Worm (Caenorhabditis elegans): ENCODE results near the gene nspc-18.

Gene nspc-18

DNA sequence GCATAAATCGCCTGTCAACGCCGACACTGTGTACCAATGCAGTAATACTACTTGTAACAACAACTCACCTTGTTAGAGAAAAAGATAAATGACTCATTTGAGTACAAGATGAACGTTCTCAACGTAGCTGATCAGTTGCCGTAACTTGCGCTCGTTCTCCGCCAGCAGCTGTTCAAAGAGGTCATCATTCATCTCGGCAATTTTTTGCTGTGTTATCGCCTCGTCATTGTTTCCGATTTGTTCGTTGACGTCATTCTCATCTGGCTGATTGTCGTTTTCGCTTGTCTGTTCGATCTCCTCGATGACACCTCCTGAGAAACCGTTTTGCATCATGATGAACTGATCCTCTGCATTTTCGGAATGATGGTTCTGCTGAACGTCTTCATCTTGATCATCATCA, 24.2 kb downstream of the nspc-18 start:
- TF ChIP-seq nhr-2 (tag; optimal IDR thresholded peaks at IDR 0.05) (peak; percentile 46), elt-1 (tag; optimal IDR thresholded peaks at IDR 0.05; ENCODE audit: borderline replicate concordance, insufficient read depth) (no peak), cnd-1 (tag; optimal IDR thresholded peaks at IDR 0.05) (no peak), unc-120 (tag; optimal IDR thresholded peaks at IDR 0.05; ENCODE audit: poor library complexity, severe bottlenecking) (no peak), ham-2 (GFP tag; optimal IDR thresholded peaks at IDR 0.05) (no peak), ceh-39 (tag; optimal IDR thresholded peaks at IDR 0.05) (no peak), mep-1 (tag; optimal IDR thresholded peaks at IDR 0.05) (no peak), unc-62 (GFP tag; optimal IDR thresholded peaks at IDR 0.05) (peak; percentile 90), sptf-1 (tag; optimal IDR thresholded peaks at IDR 0.05) (no peak), bed-3 (GFP tag; optimal IDR thresholded peaks at IDR 0.05) (no peak), ztf-11 (tag; optimal IDR thresholded peaks at IDR 0.05) (no peak), ceh-43 (GFP tag; optimal IDR thresholded peaks at IDR 0.05) (no peak), nhr-28 (tag; optimal IDR thresholded peaks at IDR 0.05) (no peak), mls-2 (tag; optimal IDR thresholded peaks at IDR 0.05) (no peak), zip-8 (tag; optimal IDR thresholded peaks at IDR 0.05) (no peak), drap-1 (GFP tag; optimal IDR thresholded peaks at IDR 0.05) (no peak), hlh-1 (tag; optimal IDR thresholded peaks at IDR 0.05) (peak; percentile 96), mab-5 (tag; optimal IDR thresholded peaks at IDR 0.05) (no peak), sem-2 (GFP tag; optimal IDR thresholded peaks at IDR 0.05) (no peak), lin-13 (tag; optimal IDR thresholded peaks at IDR 0.05) (peak; percentile 17), lin-32 (GFP tag; optimal IDR thresholded peaks at IDR 0.05) (no peak), tbx-8 (GFP tag; optimal IDR thresholded peaks at IDR 0.05) (no peak), flh-1 (GFP tag; optimal IDR thresholded peaks at IDR 0.05) (no peak), elt-3 (tag; optimal IDR thresholded peaks at IDR 0.05) (no peak), ceh-83 (GFP tag; optimal IDR thresholded peaks at IDR 0.05) (no peak), lsy-2 (tag; optimal IDR thresholded peaks at IDR 0.05) (no peak), nhr-12 (tag; optimal IDR thresholded peaks at IDR 0.05) (no peak), blmp-1 (tag; optimal IDR thresholded peaks at IDR 0.05) (no peak), pha-4 (tag; optimal IDR thresholded peaks at IDR 0.05) (no peak), unc-39 (tag; optimal IDR thresholded peaks at IDR 0.05) (no peak), M03D4.4 (tag; optimal IDR thresholded peaks at IDR 0.05) (no peak), nhr-237 (tag; optimal IDR thresholded peaks at IDR 0.05) (no peak), nhr-76 (tag; optimal IDR thresholded peaks at IDR 0.05) (no peak), ces-1 (GFP tag; optimal IDR thresholded peaks at IDR 0.05) (no peak), snpc-4 (tag; optimal IDR thresholded peaks at IDR 0.05) (no peak)

- TF ChIP-seq lin-32 (GFP tag; optimal IDR thresholded peaks at IDR 0.05): no peak
- peak; percentile 48 for TF ChIP-seq unc-62 (GFP tag; optimal IDR thresholded peaks at IDR 0.05)
Observed at ce11 chrX:14502116-14502587, 25.3 kb downstream of the nspc-18 start.

- TF ChIP-seq nhr-28 (tag; optimal IDR thresholded peaks at IDR 0.05) (no peak), cnd-1 (tag; optimal IDR thresholded peaks at IDR 0.05) (no peak), lsy-2 (tag; optimal IDR thresholded peaks at IDR 0.05) (no peak), ceh-83 (GFP tag; optimal IDR thresholded peaks at IDR 0.05) (no peak), unc-120 (tag; optimal IDR thresholded peaks at IDR 0.05; ENCODE audit: poor library complexity, severe bottlenecking) (no peak)
Observed at ce11 chrX:14500422-14501058, 26.9 kb downstream of the nspc-18 start.

ce11 chrX:14499830-14500409, 27.5 kb downstream of the nspc-18 start:
- no peak for TF ChIP-seq pha-4 (tag; optimal IDR thresholded peaks at IDR 0.05)
- TF ChIP-seq mab-5 (tag; optimal IDR thresholded peaks at IDR 0.05): no peak
- TF ChIP-seq sem-2 (GFP tag; optimal IDR thresholded peaks at IDR 0.05): no peak
- no peak for TF ChIP-seq drap-1 (GFP tag; optimal IDR thresholded peaks at IDR 0.05)
- TF ChIP-seq lin-32 (GFP tag; optimal IDR thresholded peaks at IDR 0.05): no peak
- no peak for TF ChIP-seq elt-1 (tag; optimal IDR thresholded peaks at IDR 0.05; ENCODE audit: borderline replicate concordance, insufficient read depth)
- TF ChIP-seq lin-13 (tag; optimal IDR thresholded peaks at IDR 0.05): no peak
- no peak for TF ChIP-seq mls-2 (tag; optimal IDR thresholded peaks at IDR 0.05)
- no peak for TF ChIP-seq tbx-8 (GFP tag; optimal IDR thresholded peaks at IDR 0.05)
- TF ChIP-seq nhr-28 (tag; optimal IDR thresholded peaks at IDR 0.05): no peak
- TF ChIP-seq elt-3 (tag; optimal IDR thresholded peaks at IDR 0.05): no peak
- TF ChIP-seq unc-62 (GFP tag; optimal IDR thresholded peaks at IDR 0.05): no peak
- no peak for TF ChIP-seq sptf-1 (tag; optimal IDR thresholded peaks at IDR 0.05)
- no peak for TF ChIP-seq blmp-1 (tag; optimal IDR thresholded peaks at IDR 0.05)
- no peak for TF ChIP-seq unc-39 (tag; optimal IDR thresholded peaks at IDR 0.05)

Data from whole organism, mixed stage, embryonic.